Comparison of ENCODE assay signal across 3 fruit fly cellular contexts in the genomic region with DNA sequence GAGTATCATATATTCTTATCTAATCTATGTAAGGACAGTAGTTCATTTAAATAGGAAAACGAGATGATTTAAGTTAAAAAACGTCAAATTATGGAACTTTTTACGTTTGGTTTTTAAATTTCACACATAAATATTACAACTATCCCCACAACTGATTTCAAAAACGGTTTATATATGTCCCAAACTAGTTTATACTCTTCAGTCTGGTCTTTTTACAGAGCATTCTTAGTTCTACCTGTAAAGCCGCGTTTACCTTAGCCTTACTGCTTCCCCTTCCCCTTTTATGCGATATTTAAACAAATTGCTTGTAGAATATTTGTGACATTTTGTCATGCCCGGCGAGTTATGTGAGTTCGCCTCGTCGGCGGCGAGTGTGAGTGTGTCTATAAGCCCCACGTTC.
TF ChIP-seq lines count a peak whose summit lies in the region.

No protein-coding gene starts in this region.

- TF ChIP-seq CTCF in whole organism, embryonic (GFP tag; optimal IDR thresholded peaks at IDR 0.05; lab: Kevin White, UChicago), result no peak

TF ChIP-seq in whole organism, embryonic, 481 proteins besides CTCF, POLR2A, EP300 and RAD21:
- TF ChIP-seq CG2199 (GFP tag; IDR thresholded peaks at IDR 0.05; lab: Robert Waterston, UW) (0 out of 3 replicates have a peak, but pooled peaks have one; percentile 32), Poxn (GFP tag; IDR thresholded peaks at IDR 0.05; lab: Robert Waterston, UW) (no peak), sob (GFP tag; IDR thresholded peaks at IDR 0.05; lab: Robert Waterston, UW) (no peak), YL-1 (GFP tag; optimal IDR thresholded peaks at IDR 0.05; lab: Kevin White, UChicago) (no peak), D19A (tag; optimal IDR thresholded peaks at IDR 0.05; lab: Kevin White, UChicago) (peak; percentile 59), CG11695 (GFP tag; IDR thresholded peaks at IDR 0.05; lab: Robert Waterston, UW) (no peak), tin (GFP tag; optimal IDR thresholded peaks at IDR 0.05; lab: Kevin White, UChicago) (no peak), Optix (GFP tag; IDR thresholded peaks at IDR 0.05; lab: Robert Waterston, UW) (no peak), CG7745 (tag; optimal IDR thresholded peaks at IDR 0.05; lab: Kevin White, UChicago) (no peak), CG2120 (GFP tag; optimal IDR thresholded peaks at IDR 0.05; lab: Kevin White, UChicago) (no peak), fru (optimal IDR thresholded peaks at IDR 0.05; lab: Kevin White, UChicago) (no peak), insv (GFP tag; optimal IDR thresholded peaks at IDR 0.05; lab: Kevin White, UChicago) (no peak), Awh (GFP tag; IDR thresholded peaks at IDR 0.05; lab: Robert Waterston, UW) (no peak), CG17612 (GFP tag; IDR thresholded peaks at IDR 0.05; lab: Robert Waterston, UW) (no peak), CG18764 (GFP tag; optimal IDR thresholded peaks at IDR 0.05; lab: Kevin White, UChicago) (no peak), H2.0 (GFP tag; IDR thresholded peaks at IDR 0.05; lab: Robert Waterston, UW) (no peak)
TF ChIP-seq in whole organism, embryonic: peak in this region for 2.

TF ChIP-seq in whole organism, prepupa, 60 proteins besides CTCF, POLR2A, EP300 and RAD21 (continues in another document):
- TF ChIP-seq OdsH (GFP tag; optimal IDR thresholded peaks at IDR 0.05; lab: Kevin White, UChicago), result no peak
- no peak for TF ChIP-seq CG8119 (GFP tag; IDR thresholded peaks at IDR 0.05; lab: Robert Waterston, UW)
- no peak for TF ChIP-seq vri (GFP tag; optimal IDR thresholded peaks at IDR 0.05; lab: Kevin White, UChicago)
- peak; percentile 21 for TF ChIP-seq CG32006 (GFP tag; optimal IDR thresholded peaks at IDR 0.05; lab: Kevin White, UChicago)
- no peak for TF ChIP-seq acj6 (GFP tag; optimal IDR thresholded peaks at IDR 0.05; lab: Kevin White, UChicago)
- no peak for TF ChIP-seq ss (GFP tag; optimal IDR thresholded peaks at IDR 0.05; lab: Kevin White, UChicago)
- no peak for TF ChIP-seq CG4318 (GFP tag; optimal IDR thresholded peaks at IDR 0.05; lab: Kevin White, UChicago)
- TF ChIP-seq CG6808 (GFP tag; optimal IDR thresholded peaks at IDR 0.05; lab: Kevin White, UChicago), result peak; percentile 3
- TF ChIP-seq Hr38 (GFP tag; optimal IDR thresholded peaks at IDR 0.05; lab: Kevin White, UChicago), result no peak
- no peak for TF ChIP-seq topi (GFP tag; optimal IDR thresholded peaks at IDR 0.05; lab: Kevin White, UChicago)
- TF ChIP-seq CG15336 (GFP tag; IDR thresholded peaks at IDR 0.05; lab: Robert Waterston, UW), result no peak
- no peak for TF ChIP-seq CG11902 (GFP tag; optimal IDR thresholded peaks at IDR 0.05; lab: Kevin White, UChicago)
- no peak for TF ChIP-seq CG8319 (GFP tag; optimal IDR thresholded peaks at IDR 0.05; lab: Kevin White, UChicago)
- no peak for TF ChIP-seq CG6792 (GFP tag; optimal IDR thresholded peaks at IDR 0.05; lab: Kevin White, UChicago)
- no peak for TF ChIP-seq CG11762 (GFP tag; optimal IDR thresholded peaks at IDR 0.05; lab: Kevin White, UChicago; ENCODE audit: insufficient read depth)
- no peak for TF ChIP-seq CG34406 (GFP tag; optimal IDR thresholded peaks at IDR 0.05; lab: Kevin White, UChicago)
- no peak for TF ChIP-seq Smox (GFP tag; optimal IDR thresholded peaks at IDR 0.05; lab: Kevin White, UChicago)
- no peak for TF ChIP-seq CG6854 (GFP tag; optimal IDR thresholded peaks at IDR 0.05; lab: Kevin White, UChicago)
- no peak for TF ChIP-seq CG31627 (GFP tag; optimal IDR thresholded peaks at IDR 0.05; lab: Kevin White, UChicago)
- no peak for TF ChIP-seq eg (GFP tag; IDR thresholded peaks at IDR 0.05; lab: Robert Waterston, UW)
- TF ChIP-seq Eip93F (GFP tag; optimal IDR thresholded peaks at IDR 0.05; lab: Kevin White, UChicago), result no peak
- TF ChIP-seq Hr4 (GFP tag; optimal IDR thresholded peaks at IDR 0.05; lab: Kevin White, UChicago), result no peak
- TF ChIP-seq CG3032 (tag; optimal IDR thresholded peaks at IDR 0.05; lab: Kevin White, UChicago), result peak; percentile 13
- TF ChIP-seq Ets21C (GFP tag; optimal IDR thresholded peaks at IDR 0.05; lab: Kevin White, UChicago), result no peak
- no peak for TF ChIP-seq salr (GFP tag; optimal IDR thresholded peaks at IDR 0.05; lab: Kevin White, UChicago)
- no peak for TF ChIP-seq Met (GFP tag; optimal IDR thresholded peaks at IDR 0.05; lab: Kevin White, UChicago)
- no peak for TF ChIP-seq CG11294 (GFP tag; IDR thresholded peaks at IDR 0.05; lab: Robert Waterston, UW)
- TF ChIP-seq esn (GFP tag; optimal IDR thresholded peaks at IDR 0.05; lab: Kevin White, UChicago), result no peak
- TF ChIP-seq Eip78C (GFP tag; lab: Kevin White, UChicago), result peak; percentile 69
- TF ChIP-seq net (GFP tag; optimal IDR thresholded peaks at IDR 0.05; lab: Kevin White, UChicago), result no peak
- TF ChIP-seq CG16779 (tag; optimal IDR thresholded peaks at IDR 0.05; lab: Kevin White, UChicago), result no peak
- no peak for TF ChIP-seq CG7368 (GFP tag; optimal IDR thresholded peaks at IDR 0.05; lab: Kevin White, UChicago)
- TF ChIP-seq fd85E (GFP tag; optimal IDR thresholded peaks at IDR 0.05; lab: Kevin White, UChicago), result no peak
- TF ChIP-seq Ets96B (tag; optimal IDR thresholded peaks at IDR 0.05; lab: Kevin White, UChicago), result no peak
- TF ChIP-seq svp (GFP tag; lab: Kevin White, UChicago), result no peak
- peak; percentile 9 for TF ChIP-seq CG10669 (GFP tag; optimal IDR thresholded peaks at IDR 0.05; lab: Kevin White, UChicago)
- no peak for TF ChIP-seq pdm3 (GFP tag; optimal IDR thresholded peaks at IDR 0.05; lab: Kevin White, UChicago)
- no peak for TF ChIP-seq achi (GFP tag; optimal IDR thresholded peaks at IDR 0.05; lab: Kevin White, UChicago)
- no peak for TF ChIP-seq fkh (GFP tag; optimal IDR thresholded peaks at IDR 0.05; lab: Kevin White, UChicago)

TF ChIP-seq in whole organism, pupa, 21 proteins besides CTCF, POLR2A, EP300 and RAD21:
- TF ChIP-seq fd96Ca (GFP tag; IDR thresholded peaks at IDR 0.05; lab: Robert Waterston, UW) (no peak), Pif1B (GFP tag; optimal IDR thresholded peaks at IDR 0.05; lab: Kevin White, UChicago) (no peak), CG8159 (tag; optimal IDR thresholded peaks at IDR 0.05; lab: Kevin White, UChicago) (peak; percentile 21), CG12605 (GFP tag; IDR thresholded peaks at IDR 0.05; lab: Robert Waterston, UW) (no peak), CG32121 (GFP tag; IDR thresholded peaks at IDR 0.05; lab: Robert Waterston, UW) (no peak), CG8301 (tag; optimal IDR thresholded peaks at IDR 0.05; lab: Kevin White, UChicago) (peak; percentile 6), CG9948 (tag; optimal IDR thresholded peaks at IDR 0.05; lab: Kevin White, UChicago) (peak; percentile 20), CG10348 (GFP tag; IDR thresholded peaks at IDR 0.05; lab: Robert Waterston, UW) (no peak), Snoo (tag; optimal IDR thresholded peaks at IDR 0.05; lab: Kevin White, UChicago) (no peak), EcR (GFP tag; optimal IDR thresholded peaks at IDR 0.05; lab: Kevin White, UChicago) (no peak), Pif1A (GFP tag; optimal IDR thresholded peaks at IDR 0.05; lab: Kevin White, UChicago) (no peak), Ets98B (GFP tag; IDR thresholded peaks at IDR 0.05; lab: Robert Waterston, UW) (no peak), rn (GFP tag; IDR thresholded peaks at IDR 0.05; lab: Robert Waterston, UW) (no peak), D1 (tag; optimal IDR thresholded peaks at IDR 0.05; lab: Kevin White, UChicago) (no peak), CG15710 (tag; optimal IDR thresholded peaks at IDR 0.05; lab: Kevin White, UChicago) (no peak), gl (tag; optimal IDR thresholded peaks at IDR 0.05; lab: Kevin White, UChicago) (no peak), CG4496 (GFP tag; IDR thresholded peaks at IDR 0.05; lab: Robert Waterston, UW) (no peak), CG17806 (tag; optimal IDR thresholded peaks at IDR 0.05; lab: Kevin White, UChicago) (peak; percentile 8), CG34367 (tag; optimal IDR thresholded peaks at IDR 0.05; lab: Kevin White, UChicago) (no peak), CG14655 (GFP tag; optimal IDR thresholded peaks at IDR 0.05; lab: Kevin White, UChicago) (peak; percentile 36), CG13204 (GFP tag; optimal IDR thresholded peaks at IDR 0.05; lab: Kevin White, UChicago) (no peak)
TF ChIP-seq in whole organism, pupa: peak in this region for 5.
